Fruit fly (Drosophila melanogaster): ENCODE measurements around the gene CG2218.

Gene CG2218

DNA sequence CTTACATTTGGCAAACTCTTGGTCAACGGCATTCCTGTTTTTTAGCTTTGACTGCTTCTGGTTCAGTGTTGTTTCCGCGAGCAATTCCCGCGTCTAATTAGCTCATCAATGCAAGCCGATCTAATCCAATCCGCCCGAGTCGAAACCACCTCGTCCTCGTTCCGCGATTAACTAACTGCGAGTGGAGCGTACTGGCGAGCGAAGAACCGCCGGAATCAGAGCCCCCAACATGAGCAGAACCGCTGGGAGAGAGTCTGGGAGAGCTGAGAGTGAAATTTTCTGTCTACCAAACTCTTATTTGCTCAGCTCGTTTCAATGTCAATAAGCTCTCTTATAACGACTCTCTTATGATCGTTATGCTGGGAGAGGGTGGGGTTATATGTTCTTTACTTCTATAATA lies 22.1 kb upstream of the CG2218 start (continued):
- no peak; the same call in 2 of the 3 replicates for TF ChIP-seq croc (GFP tag; conservative IDR thresholded peaks at IDR 0.05)
- peak; percentile 87 for TF ChIP-seq CG10654 (GFP tag; optimal IDR thresholded peaks at IDR 0.05)
- TF ChIP-seq rib (GFP tag; IDR thresholded peaks at IDR 0.05), result peak; percentile 90
- peak; percentile 68 for TF ChIP-seq Atf3 (GFP tag; optimal IDR thresholded peaks at IDR 0.05)
- peak; percentile 22 for TF ChIP-seq fu2 (GFP tag; optimal IDR thresholded peaks at IDR 0.05)
- TF ChIP-seq Aef1 (GFP tag; IDR thresholded peaks at IDR 0.05), result 0 out of 3 replicates have a peak, but pooled peaks have one; percentile 22
- peak; percentile 85 to 95 for TF ChIP-seq Trl (optimal IDR thresholded peaks at IDR 0.05)
- peak; percentile 82 for TF ChIP-seq Trl (GFP tag; optimal IDR thresholded peaks at IDR 0.05)
- peak; percentile 71 for TF ChIP-seq HmgZ (tag; optimal IDR thresholded peaks at IDR 0.05)
- no peak for TF ChIP-seq Lim3 (GFP tag; IDR thresholded peaks at IDR 0.05)
- TF ChIP-seq wek (GFP tag; optimal IDR thresholded peaks at IDR 0.05), result peak; percentile 83
- TF ChIP-seq emc (GFP tag; optimal IDR thresholded peaks at IDR 0.05), result peak; percentile 34
- peak; percentile 74 for TF ChIP-seq CG8944 (GFP tag; optimal IDR thresholded peaks at IDR 0.05)
- peak; percentile 69 for TF ChIP-seq CG10462 (GFP tag; optimal IDR thresholded peaks at IDR 0.05)
- peak; percentile 47 for TF ChIP-seq nerfin-1 (tag; optimal IDR thresholded peaks at IDR 0.05)
- TF ChIP-seq toy (GFP tag; IDR thresholded peaks at IDR 0.05), result peak; percentile 70; the same call in 1 of the 2 replicates
- no peak for TF ChIP-seq CG7271 (tag; optimal IDR thresholded peaks at IDR 0.05)
- no peak for TF ChIP-seq BEAF-32 (GFP tag; optimal IDR thresholded peaks at IDR 0.05)
- peak; percentile 87 for TF ChIP-seq CG1647 (GFP tag; optimal IDR thresholded peaks at IDR 0.05)
- TF ChIP-seq CG12236 (GFP tag; optimal IDR thresholded peaks at IDR 0.05), result peak; percentile 86
- TF ChIP-seq CG31224 (GFP tag; IDR thresholded peaks at IDR 0.05), result peak; percentile 57
- TF ChIP-seq HLH4C (GFP tag; IDR thresholded peaks at IDR 0.05; ENCODE audit: partially characterized antibody), result no peak
- peak; percentile 25 for TF ChIP-seq Xbp1 (GFP tag; optimal IDR thresholded peaks at IDR 0.05)
- peak; percentile 44 for TF ChIP-seq ewg (GFP tag; optimal IDR thresholded peaks at IDR 0.05)
- TF ChIP-seq E2f1 (GFP tag; IDR thresholded peaks at IDR 0.05), result peak; percentile 71
- peak; percentile 85; the same call in 1 of the 2 replicates for TF ChIP-seq CG11085 (GFP tag; IDR thresholded peaks at IDR 0.05)
- TF ChIP-seq Ssrp (tag; optimal IDR thresholded peaks at IDR 0.05), result no peak
- TF ChIP-seq slp2 (GFP tag; optimal IDR thresholded peaks at IDR 0.05), result no peak
- peak; percentile 98 for TF ChIP-seq Med (GFP tag)
- TF ChIP-seq Six4 (GFP tag; optimal IDR thresholded peaks at IDR 0.05), result peak; percentile 82
- peak; percentile 88 for TF ChIP-seq CG12071 (GFP tag; optimal IDR thresholded peaks at IDR 0.05)
- no peak for TF ChIP-seq CG6791 (GFP tag; IDR thresholded peaks at IDR 0.05; ENCODE audit: partially characterized antibody)
- TF ChIP-seq MTF-1 (GFP tag; optimal IDR thresholded peaks at IDR 0.05; ENCODE audit: borderline replicate concordance), result peak; percentile 90
- peak; percentile 49 for TF ChIP-seq lilli (GFP tag; optimal IDR thresholded peaks at IDR 0.05)
- peak; percentile 71 for TF ChIP-seq ERR (GFP tag; optimal IDR thresholded peaks at IDR 0.05)
- TF ChIP-seq Drgx (GFP tag; IDR thresholded peaks at IDR 0.05), result peak; percentile 7; the same call in 1 of the 2 replicates
- peak; percentile 26 for TF ChIP-seq CG5180 (GFP tag; optimal IDR thresholded peaks at IDR 0.05)
- peak; percentile 25; the same call in 1 of the 2 replicates for TF ChIP-seq CG7372 (GFP tag; IDR thresholded peaks at IDR 0.05)
- TF ChIP-seq CG17359 (tag; optimal IDR thresholded peaks at IDR 0.05), result peak; percentile 79
- TF ChIP-seq Dek (tag; optimal IDR thresholded peaks at IDR 0.05), result no peak
- TF ChIP-seq Ets97D (GFP tag; optimal IDR thresholded peaks at IDR 0.05), result peak; percentile 41
- TF ChIP-seq CG43689 (GFP tag; IDR thresholded peaks at IDR 0.05), result peak; percentile 66
- TF ChIP-seq chinmo (GFP tag; IDR thresholded peaks at IDR 0.05; ENCODE audit: partially characterized antibody), result peak; percentile 69; the same call in 3 of the 4 replicates
- TF ChIP-seq sob (GFP tag; IDR thresholded peaks at IDR 0.05), result peak; percentile 86
- peak; percentile 31 for TF ChIP-seq CG10543 (GFP tag; optimal IDR thresholded peaks at IDR 0.05)
- TF ChIP-seq CG6854 (GFP tag; optimal IDR thresholded peaks at IDR 0.05), result peak; percentile 83
- TF ChIP-seq CG17802 (tag; optimal IDR thresholded peaks at IDR 0.05), result no peak
- peak; percentile 68; the same call in 1 of the 3 replicates for TF ChIP-seq CG34422 (GFP tag; IDR thresholded peaks at IDR 0.05)
- TF ChIP-seq CG31365 (tag; optimal IDR thresholded peaks at IDR 0.05), result peak; percentile 61
- TF ChIP-seq Spps (tag; optimal IDR thresholded peaks at IDR 0.05), result peak; percentile 72
- peak; percentile 53; the same call in 1 of the 2 replicates for TF ChIP-seq CG14441 (GFP tag; IDR thresholded peaks at IDR 0.05)
